Fruit fly (Drosophila melanogaster) whole organism, embryonic: Measurements from ENCODE around the gene CG43321.

Source experiments
- BEAF-32 ChIP-seq: fragments of 200-800 bp; sonication (Bioruptor generic); optimal IDR thresholded peaks from 3 replicates; lab custom pipeline; 2017; ENCODE audit warnings: missing biosample characterization, missing genetic modification characterization, mild to moderate bottlenecking, moderate library complexity, missing genetic modification reagents
- C15 ChIP-seq: fragments of 200-800 bp; sonication (Bioruptor generic); IDR thresholded peaks from 3 replicates; pipeline ENCODE4 v1.3.6; 2022; ENCODE audit warnings: missing biosample characterization, missing genetic modification characterization
- CG10267 ChIP-seq: fragments of 200-800 bp; sonication (Bioruptor generic); optimal IDR thresholded peaks from 2 replicates; lab custom pipeline; 2018; ENCODE audit warnings: missing biosample characterization, mild to moderate bottlenecking, missing genetic modification characterization, moderate library complexity
- CG10274 ChIP-seq: fragments of 200-800 bp; sonication (Bioruptor generic); optimal IDR thresholded peaks from 3 replicates; lab custom pipeline; 2017; ENCODE audit warnings: missing biosample characterization, mild to moderate bottlenecking, missing genetic modification characterization
- CG13296 ChIP-seq: fragments of 200-800 bp; sonication (Bioruptor generic); optimal IDR thresholded peaks from 3 replicates; lab custom pipeline; 2018; ENCODE audit warnings: missing biosample characterization, mild to moderate bottlenecking, missing genetic modification characterization
- CG15479 ChIP-seq: fragments of 200-800 bp; sonication (Bioruptor generic); optimal IDR thresholded peaks from 3 replicates; lab custom pipeline; 2019; ENCODE audit warnings: missing biosample characterization, mild to moderate bottlenecking, missing genetic modification characterization, moderate library complexity
- CG15514 ChIP-seq: fragments of 200-800 bp; sonication (Bioruptor generic); optimal IDR thresholded peaks from 3 replicates; lab custom pipeline; 2017; ENCODE audit warnings: missing biosample characterization, missing genetic modification characterization, mild to moderate bottlenecking, moderate library complexity, missing genetic modification reagents
- CG1603 ChIP-seq: fragments of 200-800 bp; sonication (Bioruptor generic); optimal IDR thresholded peaks from 2 replicates; lab custom pipeline; 2019; ENCODE audit warnings: missing biosample characterization, mild to moderate bottlenecking, missing genetic modification characterization, moderate library complexity
- CG16815 ChIP-seq: fragments of 200-800 bp; sonication (Bioruptor generic); optimal IDR thresholded peaks from 3 replicates; lab custom pipeline; 2017; ENCODE audit warnings: missing biosample characterization, mild to moderate bottlenecking, missing genetic modification characterization
- CG17612 ChIP-seq: fragments of 200-800 bp; sonication (Bioruptor generic); IDR thresholded peaks from 2 replicates; pipeline ENCODE4 v1.3.6; 2022; ENCODE audit warnings: missing biosample characterization, missing genetic modification characterization
- CG2120 ChIP-seq: fragments of 200-800 bp; sonication (Bioruptor generic); optimal IDR thresholded peaks from 3 replicates; lab custom pipeline; 2016; ENCODE audit warnings: missing biosample characterization, missing genetic modification characterization
- CG2129 ChIP-seq: fragments of 200-800 bp; sonication (Bioruptor generic); IDR thresholded peaks from 2 replicates; pipeline ENCODE4 v1.3.6; 2022; ENCODE audit warnings: missing biosample characterization, missing genetic modification characterization; ENCODE audit not compliant: partially characterized antibody
- CG2199 ChIP-seq: fragments of 200-800 bp; sonication (Bioruptor generic); IDR thresholded peaks from 3 replicates; pipeline ENCODE4 v1.3.6; 2022; ENCODE audit warnings: missing biosample characterization, missing genetic modification characterization
- CG2875 ChIP-seq: fragments of 200-800 bp; sonication (Bioruptor generic); optimal IDR thresholded peaks from 2 replicates; lab custom pipeline; 2017; ENCODE audit warnings: missing biosample characterization, mild to moderate bottlenecking, missing genetic modification characterization, missing genetic modification reagents
- CG33557 ChIP-seq: fragments of 200-800 bp; sonication (Bioruptor generic); optimal IDR thresholded peaks from 2 replicates; lab custom pipeline; 2019; ENCODE audit warnings: missing biosample characterization, mild to moderate bottlenecking, missing genetic modification characterization, moderate library complexity
- CG5180 ChIP-seq: fragments of 200-800 bp; sonication (Bioruptor generic); optimal IDR thresholded peaks from 3 replicates; lab custom pipeline; 2017; ENCODE audit warnings: missing biosample characterization, missing genetic modification characterization, mild to moderate bottlenecking, moderate library complexity, missing genetic modification reagents
- CG8089 ChIP-seq: fragments of 200-800 bp; sonication (Bioruptor generic); optimal IDR thresholded peaks from 3 replicates; lab custom pipeline; 2016; ENCODE audit warnings: missing biosample characterization, missing genetic modification characterization
- CG8281 ChIP-seq: fragments of 200-800 bp; sonication (Bioruptor generic); optimal IDR thresholded peaks from 2 replicates; lab custom pipeline; 2018; ENCODE audit warnings: missing biosample characterization, mild to moderate bottlenecking, missing genetic modification characterization, moderate library complexity
- CG8478 ChIP-seq: fragments of >200 bp; optimal IDR thresholded peaks from 2 replicates; lab custom pipeline; 2018
- Camta ChIP-seq: fragments of 200-800 bp; sonication (Bioruptor generic); optimal IDR thresholded peaks from 2 replicates; lab custom pipeline; 2016; ENCODE audit warnings: missing biosample characterization, missing genetic modification characterization
- Chrac-16 ChIP-seq: fragments of 200-800 bp; sonication (Bioruptor generic); optimal IDR thresholded peaks from 3 replicates; lab custom pipeline; 2016; ENCODE audit warnings: missing biosample characterization, missing genetic modification characterization
- Dad ChIP-seq: fragments of 200-800 bp; sonication (Bioruptor generic); optimal IDR thresholded peaks from 3 replicates; lab custom pipeline; 2016; ENCODE audit warnings: missing biosample characterization, missing genetic modification characterization
- Dbx ChIP-seq: fragments of 200-800 bp; sonication (Bioruptor generic); IDR thresholded peaks from 3 replicates; pipeline ENCODE4 v1.3.6; 2022; ENCODE audit warnings: missing biosample characterization, missing genetic modification characterization
- Dip2 ChIP-seq: fragments of 200-800 bp; sonication (Bioruptor generic); IDR thresholded peaks from 2 replicates; pipeline ENCODE4 v1.3.6; 2022; ENCODE audit warnings: missing biosample characterization, missing genetic modification characterization
- E2f2 ChIP-seq: fragments of 200-800 bp; sonication (Bioruptor generic); IDR thresholded peaks from 2 replicates; pipeline ENCODE4 v1.3.6; 2022; ENCODE audit warnings: missing biosample characterization, missing genetic modification characterization
- NFAT ChIP-seq: fragments of 200-800 bp; sonication (Bioruptor generic); IDR thresholded peaks from 2 replicates; pipeline ENCODE4 v1.3.6; 2022; ENCODE audit warnings: missing biosample characterization, missing genetic modification characterization
- NK7.1 ChIP-seq: fragments of 200-800 bp; sonication (Bioruptor generic); optimal IDR thresholded peaks from 3 replicates; lab custom pipeline; 2016; ENCODE audit warnings: missing biosample characterization, missing genetic modification characterization
- Nf-YB ChIP-seq: fragments of 200-800 bp; sonication (Bioruptor generic); optimal IDR thresholded peaks from 3 replicates; lab custom pipeline; 2019; ENCODE audit warnings: missing biosample characterization, mild to moderate bottlenecking, missing genetic modification characterization, moderate library complexity
- Poxn ChIP-seq: fragments of 200-800 bp; sonication (Bioruptor generic); IDR thresholded peaks from 2 replicates; pipeline ENCODE4 v1.3.6; 2022; ENCODE audit warnings: missing biosample characterization, missing genetic modification characterization
- Xbp1 ChIP-seq: fragments of 200-800 bp; sonication (Bioruptor generic); optimal IDR thresholded peaks from 3 replicates; lab custom pipeline; 2016; ENCODE audit warnings: missing biosample characterization, mild to moderate bottlenecking, missing genetic modification characterization
- YL-1 ChIP-seq: fragments of 200-800 bp; sonication (Bioruptor generic); optimal IDR thresholded peaks from 3 replicates; lab custom pipeline; 2017; ENCODE audit warnings: missing biosample characterization, mild to moderate bottlenecking, missing genetic modification characterization
- ab ChIP-seq: fragments of 200-800 bp; sonication (Bioruptor generic); optimal IDR thresholded peaks from 2 replicates; lab custom pipeline; 2016; ENCODE audit warnings: missing biosample characterization, missing genetic modification characterization
- chm ChIP-seq: fragments of 200-800 bp; sonication (Bioruptor generic); IDR thresholded peaks from 2 replicates; pipeline ENCODE4 v1.3.6; 2022; ENCODE audit warnings: missing biosample characterization, missing genetic modification characterization
- corto ChIP-seq: fragments of 200-800 bp; sonication (Bioruptor generic); optimal IDR thresholded peaks from 2 replicates; lab custom pipeline; 2016; ENCODE audit warnings: missing biosample characterization, mild to moderate bottlenecking, missing genetic modification characterization, moderate library complexity
- eyg ChIP-seq: fragments of 200-800 bp; sonication (Bioruptor generic); optimal IDR thresholded peaks from 3 replicates; lab custom pipeline; 2016; ENCODE audit warnings: missing biosample characterization, missing genetic modification characterization
- gem ChIP-seq: fragments of 200-800 bp; sonication (Bioruptor generic); optimal IDR thresholded peaks from 2 replicates; lab custom pipeline; 2019; ENCODE audit warnings: missing biosample characterization, mild to moderate bottlenecking, missing genetic modification characterization, moderate library complexity
- lab ChIP-seq: fragments of 200-800 bp; sonication (Bioruptor generic); optimal IDR thresholded peaks from 3 replicates; lab custom pipeline; 2017; ENCODE audit warnings: missing biosample characterization, missing genetic modification characterization, mild to moderate bottlenecking, moderate library complexity, missing genetic modification reagents
- lbe ChIP-seq: fragments of 200-800 bp; sonication (Bioruptor generic); optimal IDR thresholded peaks from 2 replicates; lab custom pipeline; 2016; ENCODE audit warnings: missing biosample characterization, mild to moderate bottlenecking, missing genetic modification characterization
- lov ChIP-seq, 2 experiments: fragments of 200-800 bp in 1 of 2; fragments of >200 bp in 1 of 2; sonication (Bioruptor generic) in 1 of 2; IDR thresholded peaks in 1 of 2; optimal IDR thresholded peaks in 1 of 2; 2 replicates in 1 of 2; 3 replicates in 1 of 2; pipeline versions ENCODE4 v1.3.6 to Lab custom; 2017 to 2022; ENCODE audit warnings: missing biosample characterization in 1 of 2, missing genetic modification characterization in 1 of 2
- nmo ChIP-seq: fragments of 200-800 bp; sonication (Bioruptor generic); optimal IDR thresholded peaks from 2 replicates; lab custom pipeline; 2018; ENCODE audit warnings: missing biosample characterization, mild to moderate bottlenecking, missing genetic modification characterization, moderate library complexity
- pfk ChIP-seq: fragments of 200-800 bp; sonication (Bioruptor generic); optimal IDR thresholded peaks from 2 replicates; lab custom pipeline; 2018; ENCODE audit warnings: missing biosample characterization, mild to moderate bottlenecking, missing genetic modification characterization, moderate library complexity
- prd ChIP-seq, 3 experiments: fragments of >200 bp in 2 of 3; fragments of 200-800 bp in 1 of 3; sonication (Bioruptor generic) in 1 of 3; optimal IDR thresholded peaks in 2 of 3; IDR thresholded peaks in 1 of 3; 2 replicates in 2 of 3; 3 replicates in 1 of 3; pipeline versions ENCODE4 v1.3.6 to Lab custom; 2017 to 2022; ENCODE audit warnings: missing biosample characterization in 1 of 3, missing genetic modification characterization in 1 of 3
- sim ChIP-seq: fragments of 200-800 bp; sonication (Bioruptor generic); IDR thresholded peaks from 2 replicates; pipeline ENCODE4 v1.3.6; 2022; ENCODE audit warnings: missing biosample characterization, missing genetic modification characterization
- sug ChIP-seq: fragments of 200-800 bp; optimal IDR thresholded peaks from 2 replicates; lab custom pipeline; 2019; ENCODE audit warnings: missing biosample characterization, mild to moderate bottlenecking, missing genetic modification characterization, moderate library complexity
- tgo ChIP-seq: fragments of 200-800 bp; sonication (Bioruptor generic); IDR thresholded peaks from 3 replicates; pipeline ENCODE4 v1.3.6; 2022; ENCODE audit warnings: missing biosample characterization, missing genetic modification characterization
- tll ChIP-seq, 2 experiments: fragments of 200-800 bp in 1 of 2; fragments of >200 bp in 1 of 2; sonication (Bioruptor generic) in 1 of 2; optimal IDR thresholded peaks; 2 replicates each; lab custom pipeline; 2017 to 2019; ENCODE audit warnings: missing biosample characterization in 2 of 2, missing genetic modification characterization in 2 of 2, mild to moderate bottlenecking in 1 of 2, moderate library complexity in 1 of 2
- vfl ChIP-seq: fragments of 200-800 bp; sonication (Bioruptor generic); optimal IDR thresholded peaks from 2 replicates; lab custom pipeline; 2016; ENCODE audit warnings: missing biosample characterization, missing genetic modification characterization
- vnd ChIP-seq: fragments of 200-800 bp; sonication (Bioruptor generic); IDR thresholded peaks from 3 replicates; pipeline ENCODE4 v1.3.6; 2022; ENCODE audit warnings: missing biosample characterization, missing genetic modification characterization; ENCODE audit not compliant: partially characterized antibody
- zen ChIP-seq: fragments of 200-800 bp; sonication (Bioruptor generic); optimal IDR thresholded peaks from 3 replicates; lab custom pipeline; 2018; ENCODE audit warnings: missing biosample characterization, mild to moderate bottlenecking, missing genetic modification characterization, moderate library complexity

Gene CG43321

dm6 chr2L:7039342-7039684, 27.3 kb downstream of the CG43321 start (continued):
- TF ChIP-seq CG16815 (GFP tag; lab: Kevin White, UChicago) (no peak), Dbx (GFP tag; lab: Robert Waterston, UW) (peak; percentile 31; the same call in 1 of the 3 replicates), CG10267 (tag; lab: Kevin White, UChicago) (peak; percentile 31), corto (no peak), prd (optimal IDR thresholded peaks at IDR 0.05; lab: Kevin White, UChicago) (no peak), prd (GFP tag; IDR thresholded peaks at IDR 0.05; lab: Robert Waterston, UW) (peak; percentile 76), vnd (GFP tag; lab: Robert Waterston, UW) (no peak), CG8281 (tag; lab: Kevin White, UChicago) (no peak), Xbp1 (GFP tag; lab: Kevin White, UChicago) (peak; percentile 80), Camta (peak; percentile 57), CG2875 (peak; percentile 50), sim (GFP tag; lab: Robert Waterston, UW) (0 out of 2 replicates have a peak, but pooled peaks have one; percentile 23), CG15479 (GFP tag; lab: Kevin White, UChicago) (no peak), NK7.1 (GFP tag; lab: Kevin White, UChicago) (no peak), nmo (peak; percentile 37), eyg (GFP tag; lab: Kevin White, UChicago) (peak; percentile 2), C15 (GFP tag; lab: Robert Waterston, UW) (no peak), CG10274 (GFP tag; lab: Kevin White, UChicago) (no peak), E2f2 (GFP tag; lab: Robert Waterston, UW) (0 out of 2 replicates have a peak, but pooled peaks have one; percentile 30), Chrac-16 (GFP tag; lab: Kevin White, UChicago) (peak; percentile 51), CG2199 (GFP tag; lab: Robert Waterston, UW) (no peak), CG17612 (GFP tag; lab: Robert Waterston, UW) (0 out of 2 replicates have a peak, but pooled peaks have one; percentile 32), tll (GFP tag; optimal IDR thresholded peaks at IDR 0.05; lab: Kevin White, UChicago) (no peak), chm (no peak), YL-1 (GFP tag; lab: Kevin White, UChicago) (no peak), lov (optimal IDR thresholded peaks at IDR 0.05; lab: Kevin White, UChicago) (no peak), lov (GFP tag; IDR thresholded peaks at IDR 0.05; lab: Robert Waterston, UW) (no peak), lab (GFP tag; lab: Kevin White, UChicago) (peak; percentile 59), CG2129 (no peak), sug (no peak), CG13296 (GFP tag; lab: Kevin White, UChicago) (peak; percentile 21), CG5180 (GFP tag; lab: Kevin White, UChicago) (peak; percentile 6), Poxn (GFP tag; lab: Robert Waterston, UW) (0 out of 2 replicates have a peak, but pooled peaks have one; percentile 4), pfk (GFP tag; lab: Kevin White, UChicago) (no peak), tgo (GFP tag; lab: Robert Waterston, UW) (peak; percentile 71), lbe (GFP tag; lab: Kevin White, UChicago) (peak; percentile 66), CG8478 (lab: Kevin White, UChicago) (no peak), NFAT (GFP tag; lab: Robert Waterston, UW) (no peak), CG33557 (GFP tag; lab: Kevin White, UChicago) (no peak), CG8089 (peak; percentile 53), CG2120 (GFP tag; lab: Kevin White, UChicago) (peak; percentile 70), Nf-YB (GFP tag; lab: Kevin White, UChicago) (no peak), gem (peak; percentile 79), Dad (no peak), zen (tag; lab: Kevin White, UChicago) (peak; percentile 5), BEAF-32 (GFP tag; lab: Kevin White, UChicago) (no peak), ab (no peak), Dip2 (GFP tag; lab: Robert Waterston, UW) (no peak), vfl (no peak), CG15514 (GFP tag; lab: Kevin White, UChicago) (peak; percentile 39), CG1603 (tag; lab: Kevin White, UChicago) (peak; percentile 43)
